Worm (Caenorhabditis elegans): ENCODE data around the gene sri-69.

ce11 chrV:16958975-16959374 is 49.2 kb downstream of the sri-69 start:
- no peak for TF ChIP-seq flt-1 (GFP tag; IDR thresholded peaks at IDR 0.05)
- TF ChIP-seq sea-1 (GFP tag; conservative IDR thresholded peaks at IDR 0.05), result no peak
- TF ChIP-seq ets-7 (tag; optimal IDR thresholded peaks at IDR 0.05), result no peak
- TF ChIP-seq ama-1 (optimal IDR thresholded peaks at IDR 0.05), result no peak
- TF ChIP-seq hmg-4 (GFP tag; optimal IDR thresholded peaks at IDR 0.05), result no peak
- no peak for TF ChIP-seq hnd-1 (tag; optimal IDR thresholded peaks at IDR 0.05)
- no peak for TF ChIP-seq F13C5.2 (tag; optimal IDR thresholded peaks at IDR 0.05)
- no peak for TF ChIP-seq tbx-11 (GFP tag; IDR thresholded peaks at IDR 0.05)
- TF ChIP-seq B0310.2 (tag; optimal IDR thresholded peaks at IDR 0.05), result no peak
- no peak for TF ChIP-seq ceh-36 (tag; optimal IDR thresholded peaks at IDR 0.05)
- no peak for TF ChIP-seq scrt-1 (GFP tag; IDR thresholded peaks at IDR 0.05)
- no peak for TF ChIP-seq ceh-13 (GFP tag; optimal IDR thresholded peaks at IDR 0.05)
- TF ChIP-seq pes-1 (GFP tag; IDR thresholded peaks at IDR 0.05), result no peak
- no peak for TF ChIP-seq tra-4 (tag; optimal IDR thresholded peaks at IDR 0.05)

Measured in whole organism, early embryonic.